Fruit fly (Drosophila melanogaster): ENCODE data around the gene Lasp.

DNA sequence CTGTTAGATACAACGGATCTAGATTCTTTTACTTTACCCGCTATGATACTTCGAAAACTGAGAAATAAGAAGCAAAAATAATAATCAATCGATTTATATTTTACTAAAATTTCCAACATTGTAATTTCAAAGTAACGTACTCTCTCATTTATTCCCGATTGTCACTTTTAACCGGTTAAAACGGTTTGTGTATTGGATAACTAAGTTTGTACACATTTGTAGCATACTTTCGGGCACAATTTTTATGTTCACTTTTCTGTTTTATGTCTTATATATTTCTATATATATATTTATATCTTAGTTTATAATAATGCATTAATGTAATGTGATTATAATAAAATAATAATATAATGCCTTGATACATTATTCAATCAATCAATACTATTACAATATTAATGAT, 30.2 kb upstream of the Lasp start:
- TF ChIP-seq insv (optimal IDR thresholded peaks at IDR 0.05) (no peak), ttk (optimal IDR thresholded peaks at IDR 0.05) (no peak), Myc (optimal IDR thresholded peaks at IDR 0.05) (no peak), Sin3A (optimal IDR thresholded peaks at IDR 0.05) (no peak), h (optimal IDR thresholded peaks at IDR 0.05) (no peak)

Measured in Kc167 (cell line).